Fruit fly (Drosophila melanogaster): Measurements from ENCODE around the gene LManII.

LManII gene

DNA sequence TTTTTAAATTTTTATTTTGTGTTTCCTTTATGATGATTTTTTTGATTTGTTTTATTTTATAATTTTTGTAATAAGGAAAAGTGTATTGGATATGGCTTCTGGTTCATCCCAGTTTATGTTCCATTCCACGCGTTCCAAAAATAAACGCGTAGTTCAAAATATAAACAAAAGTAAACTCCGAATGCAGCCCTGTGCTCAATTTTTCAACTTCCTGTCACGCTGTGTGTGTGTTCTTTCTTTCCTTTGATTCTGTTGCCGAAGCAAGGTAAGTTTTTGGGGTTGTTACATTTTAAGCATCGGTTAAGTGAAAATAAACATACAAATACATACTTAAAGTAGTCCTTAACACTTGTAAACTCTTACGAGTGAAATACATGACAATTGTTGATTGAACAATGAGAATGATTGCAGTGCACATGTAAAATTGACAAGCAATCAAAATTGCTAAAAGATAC, 49.3 kb upstream of the LManII start, which contains the start of the genes Ip259 and RpS27A (continued):
- TF ChIP-seq CG12071 (GFP tag; optimal IDR thresholded peaks at IDR 0.05): no peak
- TF ChIP-seq usp (GFP tag; optimal IDR thresholded peaks at IDR 0.05): no peak
- TF ChIP-seq CG11093 (GFP tag; IDR thresholded peaks at IDR 0.05): no peak
- TF ChIP-seq schlank (tag; optimal IDR thresholded peaks at IDR 0.05): peak; percentile 54
- no peak for TF ChIP-seq zen2 (GFP tag; IDR thresholded peaks at IDR 0.05; ENCODE audit: partially characterized antibody)
- no peak for TF ChIP-seq sna (GFP tag; IDR thresholded peaks at IDR 0.05; ENCODE audit: partially characterized antibody)
- TF ChIP-seq sim (GFP tag; IDR thresholded peaks at IDR 0.05): peak; percentile 64; the same call in 1 of the 2 replicates
- no peak; the same call in 1 of the 2 replicates for TF ChIP-seq CG13287 (GFP tag; IDR thresholded peaks at IDR 0.05; ENCODE audit: partially characterized antibody)
- peak; percentile 62 for TF ChIP-seq p53 (GFP tag; optimal IDR thresholded peaks at IDR 0.05)
- peak; percentile 60 for TF ChIP-seq CG8359 (GFP tag; optimal IDR thresholded peaks at IDR 0.05; ENCODE audit: borderline replicate concordance)
- peak; percentile 47 for TF ChIP-seq CG16863 (GFP tag; optimal IDR thresholded peaks at IDR 0.05)
- TF ChIP-seq CG4820 (GFP tag; optimal IDR thresholded peaks at IDR 0.05): peak; percentile 45
- TF ChIP-seq stc (GFP tag; IDR thresholded peaks at IDR 0.05): peak; percentile 75
- 0 out of 2 replicates have a peak, but pooled peaks have one; percentile 48 for TF ChIP-seq CG8765 (GFP tag; IDR thresholded peaks at IDR 0.05)
- peak; percentile 81 for TF ChIP-seq row (GFP tag; IDR thresholded peaks at IDR 0.05)
- TF ChIP-seq gcm2 (GFP tag; optimal IDR thresholded peaks at IDR 0.05): peak; percentile 10
- TF ChIP-seq kah (GFP tag; optimal IDR thresholded peaks at IDR 0.05): peak; percentile 59
- no peak for TF ChIP-seq aop (GFP tag; IDR thresholded peaks at IDR 0.05)
- TF ChIP-seq dati (GFP tag; IDR thresholded peaks at IDR 0.05): peak; percentile 58
- TF ChIP-seq Dll (GFP tag; IDR thresholded peaks at IDR 0.05; ENCODE audit: partially characterized antibody): no peak
- peak; percentile 67 for TF ChIP-seq CG10543 (GFP tag; optimal IDR thresholded peaks at IDR 0.05)
- TF ChIP-seq B-H1 (GFP tag; IDR thresholded peaks at IDR 0.05): peak; percentile 47; the same call in 2 of the 3 replicates
- TF ChIP-seq prd (optimal IDR thresholded peaks at IDR 0.05): no peak
- TF ChIP-seq prd (GFP tag; IDR thresholded peaks at IDR 0.05): peak; percentile 62; the same call in 2 of the 3 replicates
- TF ChIP-seq Dip3 (GFP tag; optimal IDR thresholded peaks at IDR 0.05): peak; percentile 68
- TF ChIP-seq CG6791 (GFP tag; IDR thresholded peaks at IDR 0.05; ENCODE audit: partially characterized antibody): no peak
- TF ChIP-seq Dip2 (GFP tag; IDR thresholded peaks at IDR 0.05): no peak
- TF ChIP-seq zf30C (GFP tag; optimal IDR thresholded peaks at IDR 0.05): no peak
- no peak for TF ChIP-seq wor (GFP tag; IDR thresholded peaks at IDR 0.05)
- peak; percentile 46 for TF ChIP-seq twi (tag; optimal IDR thresholded peaks at IDR 0.05)
- TF ChIP-seq C15 (GFP tag; IDR thresholded peaks at IDR 0.05): peak; percentile 65; the same call in 2 of the 3 replicates
- no peak for TF ChIP-seq MTF-1 (GFP tag; optimal IDR thresholded peaks at IDR 0.05; ENCODE audit: borderline replicate concordance)
- TF ChIP-seq Vsx1 (GFP tag; optimal IDR thresholded peaks at IDR 0.05): peak; percentile 61
- peak; percentile 88 for TF ChIP-seq CG33213 (GFP tag; optimal IDR thresholded peaks at IDR 0.05)
- peak; percentile 30 for TF ChIP-seq CG13123 (GFP tag; optimal IDR thresholded peaks at IDR 0.05)
- peak; percentile 100 for TF ChIP-seq MESR4 (GFP tag; optimal IDR thresholded peaks at IDR 0.05)
- peak; percentile 1 for TF ChIP-seq bab2 (GFP tag; optimal IDR thresholded peaks at IDR 0.05)
- peak; percentile 77 for TF ChIP-seq CG7839 (tag; optimal IDR thresholded peaks at IDR 0.05)
- TF ChIP-seq Spps (tag; optimal IDR thresholded peaks at IDR 0.05): peak; percentile 21
- peak; percentile 32 for TF ChIP-seq btn (GFP tag; optimal IDR thresholded peaks at IDR 0.05)
- peak; percentile 55 for TF ChIP-seq tgo (GFP tag; IDR thresholded peaks at IDR 0.05)
- TF ChIP-seq CG10274 (GFP tag; optimal IDR thresholded peaks at IDR 0.05): peak; percentile 27
- peak; percentile 52 for TF ChIP-seq Ssrp (tag; optimal IDR thresholded peaks at IDR 0.05)
- peak; percentile 39 for TF ChIP-seq repo (GFP tag; optimal IDR thresholded peaks at IDR 0.05)
- peak; percentile 73 for TF ChIP-seq CG4328 (GFP tag; optimal IDR thresholded peaks at IDR 0.05)
- TF ChIP-seq amos (GFP tag; IDR thresholded peaks at IDR 0.05; ENCODE audit: partially characterized antibody): peak; percentile 38; the same call in 1 of the 2 replicates
- peak; percentile 87 for TF ChIP-seq CG13775 (GFP tag; optimal IDR thresholded peaks at IDR 0.05)
- peak; percentile 80 for TF ChIP-seq Hsf (GFP tag; optimal IDR thresholded peaks at IDR 0.05)
- TF ChIP-seq CG16813 (GFP tag; IDR thresholded peaks at IDR 0.05; ENCODE audit: partially characterized antibody): no peak
- no peak for TF ChIP-seq CG15479 (GFP tag; optimal IDR thresholded peaks at IDR 0.05)

All from whole organism, embryonic.